Worm (Caenorhabditis elegans) whole organism, L4/young adult: ENCODE data around the gene glb-12.

Experiments used
- W03F9.2 ChIP-seq: fragments of 150-350 bp; optimal IDR thresholded peaks from 2 replicates; lab custom pipeline; 2014; ENCODE audit warnings: missing biosample characterization, missing genetic modification characterization
- him-1 ChIP-seq: sonication (generic microtip); optimal IDR thresholded peaks from 2 replicates; lab custom pipeline; 2016; ENCODE audit warnings: missing genotype, missing genetic modification reagents, missing genetic modification characterization, missing compliant biosample characterization

DNA sequence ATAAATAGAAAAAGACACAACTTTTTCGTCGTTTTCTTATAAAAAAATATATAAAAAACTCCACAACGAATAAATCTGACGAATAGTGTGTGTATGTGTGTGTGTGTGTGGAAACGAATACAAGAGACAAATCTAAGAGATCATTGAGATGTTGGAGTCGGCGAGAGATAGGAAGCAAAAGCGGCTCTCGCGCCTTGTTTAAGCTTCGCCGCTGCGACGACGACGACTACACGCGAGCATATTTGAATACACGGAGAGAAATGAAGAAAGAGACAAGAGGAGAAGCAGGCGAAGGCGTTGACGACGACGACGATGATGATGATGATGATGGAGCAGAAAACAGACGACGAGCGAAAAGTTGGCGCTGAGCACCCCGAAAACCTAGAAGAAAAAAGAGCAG lies 13.3 kb upstream of the glb-12 start:
- peak; percentile 0 for TF ChIP-seq him-1
- TF ChIP-seq W03F9.2 (tag; lab: Kevin White, UChicago): no peak
